Fruit fly (Drosophila melanogaster): ENCODE data around the gene Taf3.

The Taf3 gene

DNA sequence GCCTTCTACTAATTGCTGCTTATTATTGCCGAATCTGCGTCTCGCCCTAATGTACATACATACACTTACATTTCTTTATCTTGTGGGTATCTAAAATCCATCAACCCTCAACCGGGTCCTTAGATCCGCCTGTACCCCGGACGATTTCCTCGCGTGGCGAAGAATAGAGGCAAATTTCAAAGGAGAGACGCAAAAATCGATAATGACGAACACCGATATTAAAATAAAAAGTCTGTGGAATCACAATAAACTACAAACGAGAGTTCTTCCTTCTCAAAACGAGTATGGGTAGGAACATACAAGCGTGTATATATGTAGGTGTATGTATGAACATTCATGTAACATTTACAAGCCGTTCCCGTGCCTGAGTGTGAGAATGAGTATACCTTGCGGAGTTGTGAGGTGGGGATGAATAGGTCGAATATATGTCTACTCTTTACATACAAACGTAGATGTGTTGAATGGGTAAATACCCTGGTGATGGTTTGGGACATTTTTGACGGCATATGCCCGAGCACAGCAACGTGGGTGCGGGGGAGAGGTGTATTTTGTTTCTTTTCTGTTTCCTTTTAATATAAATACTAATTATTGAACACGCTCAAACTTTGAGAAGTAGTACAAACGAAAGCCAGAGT is 39.5 kb upstream of the Taf3 start (continued):
- TF ChIP-seq CG13296 (GFP tag; optimal IDR thresholded peaks at IDR 0.05) (no peak), odd (GFP tag; optimal IDR thresholded peaks at IDR 0.05) (no peak), CG2116 (GFP tag; optimal IDR thresholded peaks at IDR 0.05) (no peak), HmgD (GFP tag; optimal IDR thresholded peaks at IDR 0.05) (no peak), twi (tag; optimal IDR thresholded peaks at IDR 0.05) (no peak), CG5953 (GFP tag; IDR thresholded peaks at IDR 0.05) (no peak), al (GFP tag; IDR thresholded peaks at IDR 0.05) (no peak), CHES-1-like (GFP tag; optimal IDR thresholded peaks at IDR 0.05) (no peak), onecut (GFP tag; IDR thresholded peaks at IDR 0.05) (peak; percentile 91), zfh1 (GFP tag; IDR thresholded peaks at IDR 0.05) (no peak), sens (GFP tag) (peak; percentile 51), Eip74EF (GFP tag; optimal IDR thresholded peaks at IDR 0.05) (no peak), eyg (GFP tag; optimal IDR thresholded peaks at IDR 0.05) (no peak), repo (GFP tag; optimal IDR thresholded peaks at IDR 0.05) (no peak), cg (GFP tag; optimal IDR thresholded peaks at IDR 0.05) (peak; percentile 70), CG10366 (GFP tag; IDR thresholded peaks at IDR 0.05) (no peak), crol (GFP tag; IDR thresholded peaks at IDR 0.05) (peak; percentile 51), gfzf (GFP tag; optimal IDR thresholded peaks at IDR 0.05) (no peak), scrt (GFP tag; optimal IDR thresholded peaks at IDR 0.05) (no peak), HLH54F (GFP tag; optimal IDR thresholded peaks at IDR 0.05) (no peak), CG2712 (tag; optimal IDR thresholded peaks at IDR 0.05) (no peak), CG43689 (GFP tag; IDR thresholded peaks at IDR 0.05) (no peak), pho (GFP tag; optimal IDR thresholded peaks at IDR 0.05) (no peak), chm (GFP tag; IDR thresholded peaks at IDR 0.05) (no peak), CG7556 (GFP tag; optimal IDR thresholded peaks at IDR 0.05) (no peak), Med (GFP tag) (no peak), eve (GFP tag; optimal IDR thresholded peaks at IDR 0.05) (peak in 1 of 2 experiments; percentile 53), grau (tag; optimal IDR thresholded peaks at IDR 0.05) (no peak), pros (GFP tag; optimal IDR thresholded peaks at IDR 0.05) (peak; percentile 61), ash1 (GFP tag; optimal IDR thresholded peaks at IDR 0.05) (peak; percentile 18), kni (GFP tag; optimal IDR thresholded peaks at IDR 0.05) (no peak), danr (GFP tag; IDR thresholded peaks at IDR 0.05) (no peak), CG18476 (GFP tag; optimal IDR thresholded peaks at IDR 0.05) (no peak), CTCF (GFP tag; optimal IDR thresholded peaks at IDR 0.05) (no peak), CG12659 (GFP tag; optimal IDR thresholded peaks at IDR 0.05) (no peak), ranshi (GFP tag; IDR thresholded peaks at IDR 0.05) (no peak), Hey (tag; optimal IDR thresholded peaks at IDR 0.05) (no peak), lov (optimal IDR thresholded peaks at IDR 0.05) (no peak), lov (GFP tag; IDR thresholded peaks at IDR 0.05) (no peak)

DNA sequence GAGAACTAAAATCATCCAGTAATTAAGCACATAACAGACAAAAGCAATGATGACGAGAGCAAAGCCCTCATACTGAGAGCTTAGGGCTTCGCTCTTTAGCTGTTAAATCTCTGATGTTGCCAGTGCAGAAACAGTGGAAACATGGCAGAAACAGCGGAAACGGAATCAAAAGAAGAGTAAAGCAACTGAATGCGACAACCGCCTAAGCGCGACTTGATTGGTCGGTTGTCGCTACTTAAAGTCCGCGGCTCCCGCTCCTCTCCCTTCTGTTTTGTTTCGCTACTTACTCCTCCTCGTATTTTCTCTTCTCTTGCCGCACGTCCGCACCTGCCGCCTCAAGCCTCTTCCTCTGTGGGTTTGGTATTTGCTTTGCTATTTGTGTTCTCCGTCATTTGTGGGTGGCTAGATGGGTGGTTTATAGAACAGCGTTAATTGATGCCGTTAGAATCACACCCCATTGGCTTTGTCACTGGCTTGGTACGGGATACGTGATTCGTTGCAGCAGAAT is 38.5 kb upstream of the Taf3 start:
- TF ChIP-seq CG16779 (GFP tag; IDR thresholded peaks at IDR 0.05) (0 out of 2 replicates have a peak, but pooled peaks have one; percentile 9), Deaf1 (tag; optimal IDR thresholded peaks at IDR 0.05) (peak; percentile 79), Trl (optimal IDR thresholded peaks at IDR 0.05) (peak; percentile 57 to 91), Trl (GFP tag; optimal IDR thresholded peaks at IDR 0.05) (no peak), Adf1 (GFP tag; IDR thresholded peaks at IDR 0.05) (peak; percentile 38; the same call in 1 of the 2 replicates), Rx (GFP tag; IDR thresholded peaks at IDR 0.05) (no peak), CG4854 (GFP tag; optimal IDR thresholded peaks at IDR 0.05) (no peak), E2f2 (GFP tag; IDR thresholded peaks at IDR 0.05) (no peak), CG8944 (GFP tag; optimal IDR thresholded peaks at IDR 0.05) (no peak), pros (GFP tag; optimal IDR thresholded peaks at IDR 0.05) (peak; percentile 59), CG10654 (GFP tag; optimal IDR thresholded peaks at IDR 0.05) (no peak), CG12104 (GFP tag; optimal IDR thresholded peaks at IDR 0.05) (no peak), Sin3A (optimal IDR thresholded peaks at IDR 0.05) (no peak), CG1832 (GFP tag; optimal IDR thresholded peaks at IDR 0.05) (peak; percentile 13), CG8359 (GFP tag; optimal IDR thresholded peaks at IDR 0.05; ENCODE audit: borderline replicate concordance) (no peak), chinmo (GFP tag; IDR thresholded peaks at IDR 0.05; ENCODE audit: partially characterized antibody) (peak; percentile 72; the same call in 1 of the 4 replicates), pfk (GFP tag; optimal IDR thresholded peaks at IDR 0.05) (peak; percentile 79)
